Worm (Caenorhabditis elegans): ENCODE data around the gene Y75B7AR.1.

The Y75B7AR.1 gene

ce11 chrV:1366082-1366481 lies 26.7 kb downstream of the Y75B7AR.1 start (continued):
- TF ChIP-seq lin-39 (tag; optimal IDR thresholded peaks at IDR 0.05) (no peak), skn-1 (tag; optimal IDR thresholded peaks at IDR 0.05) (no peak), peb-1 (tag; optimal IDR thresholded peaks at IDR 0.05) (no peak), zag-1 (tag; optimal IDR thresholded peaks at IDR 0.05) (peak; percentile 21), ama-1 (optimal IDR thresholded peaks at IDR 0.05) (no peak), ztf-4 (tag; optimal IDR thresholded peaks at IDR 0.05) (no peak), gmeb-1 (tag; optimal IDR thresholded peaks at IDR 0.05) (no peak), nhr-25 (tag; optimal IDR thresholded peaks at IDR 0.05) (no peak), lin-13 (GFP tag; optimal IDR thresholded peaks at IDR 0.05) (no peak), fos-1 (tag; optimal IDR thresholded peaks at IDR 0.05) (peak; percentile 0), unc-55 (GFP tag; optimal IDR thresholded peaks at IDR 0.05) (peak; percentile 60)

DNA sequence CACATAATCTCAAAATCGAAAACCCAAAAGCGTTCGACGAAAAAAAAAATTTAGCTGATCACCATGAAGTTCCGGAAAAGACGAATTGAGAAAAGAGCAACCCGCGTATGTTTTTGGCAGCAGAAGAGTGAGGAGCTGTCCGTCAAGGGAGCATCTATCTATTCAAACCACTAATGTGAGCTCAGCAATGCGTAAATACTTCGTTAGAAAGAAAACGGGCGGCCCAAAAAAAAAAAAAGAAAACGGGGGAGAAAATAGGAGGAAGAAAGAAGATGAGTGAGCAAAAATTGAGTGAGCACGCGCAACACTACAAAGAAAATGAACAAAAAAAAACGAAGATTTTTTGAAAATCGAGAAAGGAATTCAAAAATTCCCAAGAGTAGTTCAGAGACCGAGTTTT lies 28.5 kb downstream of the Y75B7AR.1 start:
- TF ChIP-seq elt-1 (tag; optimal IDR thresholded peaks at IDR 0.05) (no peak), mbf-1 (tag; optimal IDR thresholded peaks at IDR 0.05) (no peak), mab-5 (tag; optimal IDR thresholded peaks at IDR 0.05) (peak; percentile 10), lin-11 (tag; optimal IDR thresholded peaks at IDR 0.05) (no peak), unc-55 (GFP tag; optimal IDR thresholded peaks at IDR 0.05) (peak; percentile 18), nhr-10 (tag; optimal IDR thresholded peaks at IDR 0.05) (no peak), blmp-1 (tag; optimal IDR thresholded peaks at IDR 0.05; ENCODE audit: insufficient read depth) (no peak), R02D3.7 (tag; optimal IDR thresholded peaks at IDR 0.05) (no peak), gmeb-1 (tag; optimal IDR thresholded peaks at IDR 0.05) (no peak), C34F6.9 (tag; optimal IDR thresholded peaks at IDR 0.05) (no peak), dmd-4 (tag; optimal IDR thresholded peaks at IDR 0.05) (no peak), lsy-2 (tag; optimal IDR thresholded peaks at IDR 0.05) (peak in 1 of 2 experiments; percentile 13), Y55F3AM.14 (GFP tag; optimal IDR thresholded peaks at IDR 0.05) (peak; percentile 40), zag-1 (tag; optimal IDR thresholded peaks at IDR 0.05) (peak; percentile 63)

DNA sequence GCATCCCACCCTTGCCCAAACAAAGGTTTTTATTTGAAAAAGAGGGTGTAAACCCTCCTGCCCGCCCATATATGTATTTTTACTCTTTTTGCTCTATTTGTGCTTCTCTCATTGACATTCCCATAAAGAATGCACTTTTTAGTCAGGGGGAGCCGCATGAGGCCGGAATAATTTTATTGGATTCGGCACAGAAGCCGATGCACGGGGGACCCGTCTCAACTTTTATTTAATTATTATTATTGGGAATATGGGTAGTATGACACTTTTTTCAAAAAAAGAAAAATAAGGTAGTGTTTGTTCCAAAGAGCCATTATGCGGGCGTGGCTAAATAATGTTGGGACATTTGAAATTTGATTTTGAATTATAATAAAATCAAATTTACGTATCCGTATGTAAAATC lies 30.8 kb downstream of the Y75B7AR.1 start:
- TF ChIP-seq sma-9 (GFP tag; optimal IDR thresholded peaks at IDR 0.05) (no peak), sma-9 (tag; optimal IDR thresholded peaks at IDR 0.05) (no peak), elt-1 (tag; optimal IDR thresholded peaks at IDR 0.05) (no peak), ZK546.5 (tag; optimal IDR thresholded peaks at IDR 0.05) (no peak), nhr-10 (tag; optimal IDR thresholded peaks at IDR 0.05) (no peak), nhr-21 (tag; optimal IDR thresholded peaks at IDR 0.05) (no peak), mab-5 (tag; optimal IDR thresholded peaks at IDR 0.05) (no peak), unc-62 (GFP tag; optimal IDR thresholded peaks at IDR 0.05) (no peak), alr-1 (tag; optimal IDR thresholded peaks at IDR 0.05) (no peak), skn-1 (tag; optimal IDR thresholded peaks at IDR 0.05) (no peak), nhr-237 (tag; optimal IDR thresholded peaks at IDR 0.05) (no peak), sem-4 (tag; optimal IDR thresholded peaks at IDR 0.05) (no peak), R02D3.7 (tag; optimal IDR thresholded peaks at IDR 0.05) (no peak), ztf-1 (GFP tag; conservative IDR thresholded peaks at IDR 0.05) (no peak)

DNA sequence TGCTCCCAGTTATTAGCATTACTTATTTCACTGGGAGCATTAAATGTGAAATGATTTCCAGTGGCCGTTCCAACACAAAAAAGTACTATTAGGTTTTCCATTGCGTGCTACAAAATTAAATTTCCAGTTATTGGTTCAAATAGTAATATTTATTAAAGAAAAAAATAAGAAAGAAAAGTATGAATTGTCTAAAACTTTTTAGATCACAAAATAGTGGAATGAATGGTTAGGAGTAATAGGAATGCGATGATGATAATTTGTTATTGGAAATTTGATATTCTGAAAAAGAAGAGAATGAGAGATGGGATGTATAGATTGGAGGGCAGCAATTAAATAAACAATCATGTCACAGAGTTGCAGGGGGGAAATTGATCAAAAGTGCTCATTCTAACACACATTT lies 34.7 kb downstream of the Y75B7AR.1 start, which contains the start of gene Y75B7AL.2:
Gene Y75B7AL.2 (minus strand): TSS at position 101 of the 400 bp plus-strand sequence.
- TF ChIP-seq nhr-129 (tag; optimal IDR thresholded peaks at IDR 0.05) (no peak), lin-39 (tag; optimal IDR thresholded peaks at IDR 0.05) (no peak), dmd-4 (tag; optimal IDR thresholded peaks at IDR 0.05) (no peak), lin-13 (GFP tag; optimal IDR thresholded peaks at IDR 0.05) (no peak), R02D3.7 (tag; optimal IDR thresholded peaks at IDR 0.05) (no peak), nhr-237 (tag; optimal IDR thresholded peaks at IDR 0.05) (no peak), sma-9 (GFP tag; optimal IDR thresholded peaks at IDR 0.05) (no peak), sma-9 (tag; optimal IDR thresholded peaks at IDR 0.05) (no peak), nhr-6 (tag; optimal IDR thresholded peaks at IDR 0.05) (no peak), skn-1 (tag; optimal IDR thresholded peaks at IDR 0.05) (no peak), lsy-2 (tag; optimal IDR thresholded peaks at IDR 0.05) (no peak), unc-39 (tag; optimal IDR thresholded peaks at IDR 0.05) (no peak), blmp-1 (tag; optimal IDR thresholded peaks at IDR 0.05; ENCODE audit: insufficient read depth) (no peak), mab-5 (tag; optimal IDR thresholded peaks at IDR 0.05) (no peak), unc-62 (GFP tag; optimal IDR thresholded peaks at IDR 0.05) (no peak), ceh-16 (tag; optimal IDR thresholded peaks at IDR 0.05) (no peak), nhr-11 (tag; optimal IDR thresholded peaks at IDR 0.05) (no peak), elt-1 (tag; optimal IDR thresholded peaks at IDR 0.05) (no peak)

All from whole organism, L2 larva.